Worm (Caenorhabditis elegans) whole organism, late embryonic: ENCODE results near the gene C06C6.9.
A peak's percentile ranks its signal among the peaks of the same experiment; 100 is the strongest.

ENCODE experiments used
- K02D7.2 ChIP-seq: sonication (generic microtip); optimal IDR thresholded peaks from 2 replicates; lab custom pipeline; 2017; ENCODE audit warnings: mild to moderate bottlenecking, missing genetic modification characterization, missing compliant biosample characterization
- Y22D7AL.16 ChIP-seq: sonication (generic microtip); optimal IDR thresholded peaks from 2 replicates; lab custom pipeline; 2016; ENCODE audit warnings: missing genetic modification characterization, missing compliant biosample characterization
- ahr-1 ChIP-seq: sonication (generic microtip); optimal IDR thresholded peaks from 2 replicates; lab custom pipeline; 2016; ENCODE audit warnings: missing genetic modification characterization, missing compliant biosample characterization
- ceh-22 ChIP-seq: sonication (generic microtip); optimal IDR thresholded peaks from 2 replicates; lab custom pipeline; 2017; ENCODE audit warnings: missing biosample characterization, missing genetic modification characterization
- ceh-24 ChIP-seq: sonication (generic microtip); optimal IDR thresholded peaks from 2 replicates; lab custom pipeline; 2016; ENCODE audit warnings: mild to moderate bottlenecking, missing genetic modification characterization, missing compliant biosample characterization
- ceh-31 ChIP-seq: sonication (generic microtip); optimal IDR thresholded peaks from 2 replicates; lab custom pipeline; 2016; ENCODE audit warnings: missing genetic modification characterization, missing compliant biosample characterization
- ceh-34 ChIP-seq: sonication (generic microtip); optimal IDR thresholded peaks from 2 replicates; lab custom pipeline; 2016; ENCODE audit warnings: mild to moderate bottlenecking, missing genetic modification characterization, missing compliant biosample characterization
- ceh-9 ChIP-seq: sonication (generic microtip); optimal IDR thresholded peaks from 2 replicates; lab custom pipeline; 2016; ENCODE audit warnings: mild to moderate bottlenecking, missing genetic modification characterization, inconsistent platforms, missing compliant biosample characterization
- che-1 ChIP-seq: sonication (generic microtip); optimal IDR thresholded peaks from 2 replicates; lab custom pipeline; 2016; ENCODE audit warnings: mild to moderate bottlenecking, missing genetic modification characterization, missing compliant biosample characterization
- dve-1 ChIP-seq: sonication (generic microtip); optimal IDR thresholded peaks from 2 replicates; lab custom pipeline; 2017; ENCODE audit warnings: antibody characterized with exemption, mild to moderate bottlenecking, missing genetic modification characterization, missing compliant biosample characterization
- elt-2 ChIP-seq: sonication (generic microtip); optimal IDR thresholded peaks from 2 replicates; lab custom pipeline; 2016; ENCODE audit warnings: missing genetic modification reagents, missing genetic modification characterization, missing compliant biosample characterization
- fax-1 ChIP-seq: sonication (generic microtip); optimal IDR thresholded peaks from 2 replicates; lab custom pipeline; 2016; ENCODE audit warnings: missing genotype, missing genetic modification characterization, missing compliant biosample characterization
- gmeb-2 ChIP-seq: sonication (generic microtip); optimal IDR thresholded peaks from 2 replicates; lab custom pipeline; 2016; ENCODE audit warnings: missing genetic modification characterization, inconsistent platforms, missing compliant biosample characterization
- hlh-30 ChIP-seq: sonication (generic microtip); optimal IDR thresholded peaks from 2 replicates; lab custom pipeline; 2017; ENCODE audit warnings: antibody characterized with exemption, missing genetic modification characterization, missing compliant biosample characterization; ENCODE audit not compliant: insufficient read depth
- lim-6 ChIP-seq: sonication (generic microtip); optimal IDR thresholded peaks from 2 replicates; lab custom pipeline; 2016; ENCODE audit warnings: missing genetic modification characterization, missing compliant biosample characterization
- madf-2 ChIP-seq: sonication (generic microtip); optimal IDR thresholded peaks from 2 replicates; lab custom pipeline; 2017; ENCODE audit warnings: missing genetic modification characterization, missing compliant biosample characterization
- nfya-1 ChIP-seq: sonication (generic microtip); optimal IDR thresholded peaks from 2 replicates; lab custom pipeline; 2017; ENCODE audit warnings: missing genetic modification characterization, mild to moderate bottlenecking, missing compliant biosample characterization, antibody characterized with exemption, moderate library complexity
- odd-2 ChIP-seq: sonication (generic microtip); optimal IDR thresholded peaks from 2 replicates; lab custom pipeline; 2017; ENCODE audit warnings: antibody characterized with exemption, mild to moderate bottlenecking, missing genetic modification characterization, missing compliant biosample characterization
- pax-1 ChIP-seq: fragments of 150-350 bp; optimal IDR thresholded peaks from 2 replicates; lab custom pipeline; 2014; ENCODE audit warnings: missing biosample characterization, missing genetic modification characterization
- pros-1 ChIP-seq: fragments of 150-350 bp; optimal IDR thresholded peaks from 2 replicates; lab custom pipeline; 2014; ENCODE audit warnings: missing biosample characterization, missing genetic modification reagents, missing genetic modification characterization
- ref-2 ChIP-seq: sonication (generic microtip); optimal IDR thresholded peaks from 2 replicates; lab custom pipeline; 2016; ENCODE audit warnings: missing genetic modification characterization, missing compliant biosample characterization
- rnt-1 ChIP-seq: sonication (generic microtip); optimal IDR thresholded peaks from 2 replicates; lab custom pipeline; 2016; ENCODE audit warnings: missing genetic modification characterization, missing compliant biosample characterization
- sdc-2 ChIP-seq: sonication (generic microtip); optimal IDR thresholded peaks from 2 replicates; lab custom pipeline; 2016; ENCODE audit warnings: missing genotype, missing genetic modification characterization, missing compliant biosample characterization
- sox-2 ChIP-seq: fragments of 200-800 bp; sonication (Bioruptor generic); IDR thresholded peaks from 2 replicates; pipeline ENCODE4 v1.3.6; 2022; ENCODE audit warnings: missing genetic modification reagents, missing genetic modification characterization, missing compliant biosample characterization
- sox-4 ChIP-seq: sonication (generic microtip); optimal IDR thresholded peaks from 2 replicates; lab custom pipeline; 2017; ENCODE audit warnings: mild to moderate bottlenecking, missing genetic modification characterization, inconsistent platforms, missing compliant biosample characterization
- tbx-2 ChIP-seq: sonication (generic microtip); optimal IDR thresholded peaks from 2 replicates; lab custom pipeline; 2016; ENCODE audit warnings: missing genetic modification characterization, missing compliant biosample characterization
- tbx-7 ChIP-seq: sonication (generic microtip); optimal IDR thresholded peaks from 2 replicates; lab custom pipeline; 2016; ENCODE audit warnings: missing genotype, missing genetic modification characterization, missing compliant biosample characterization
- unc-55 ChIP-seq: sonication (generic microtip); optimal IDR thresholded peaks from 2 replicates; lab custom pipeline; 2017; ENCODE audit warnings: missing biosample characterization, missing genetic modification reagents, missing genetic modification characterization
- ztf-16 ChIP-seq: sonication (generic microtip); optimal IDR thresholded peaks from 2 replicates; lab custom pipeline; 2017; ENCODE audit warnings: missing genetic modification characterization, missing compliant biosample characterization

The C06C6.9 gene

DNA sequence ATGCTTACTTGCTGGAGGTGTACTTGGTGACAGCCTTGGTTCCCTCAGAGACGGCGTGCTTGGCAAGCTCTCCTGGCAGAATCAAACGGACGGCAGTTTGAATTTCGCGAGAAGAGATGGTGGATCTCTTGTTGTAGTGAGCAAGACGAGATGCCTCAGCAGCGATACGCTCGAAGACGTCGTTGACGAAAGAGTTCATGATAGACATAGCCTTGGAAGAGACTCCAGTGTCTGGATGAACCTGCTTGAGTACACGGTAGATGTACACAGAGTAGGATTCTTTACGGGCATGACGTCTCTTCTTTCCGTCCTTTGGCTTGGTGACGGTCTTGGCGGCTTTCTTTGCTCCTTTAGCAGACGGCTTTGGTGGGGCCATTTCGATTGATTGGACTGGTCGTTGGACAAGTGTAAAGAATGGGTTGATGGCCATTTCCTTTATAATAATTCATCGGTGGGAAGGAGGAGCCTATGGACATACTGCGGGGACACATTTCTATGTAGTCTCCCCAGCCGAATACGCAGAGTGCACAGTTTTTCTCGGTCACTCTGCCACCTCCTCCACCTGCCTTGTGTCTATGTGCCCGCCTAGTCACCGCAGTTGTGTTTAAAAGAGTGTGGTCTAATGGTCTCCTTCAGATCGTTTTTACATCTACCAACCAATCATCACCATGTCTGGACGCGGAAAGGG is 43.7 kb upstream of the C06C6.9 start, which contains the start of the genes his-4 and his-3:
Gene his-4, minus strand, starts transcription at position 376 of the 688 bp plus-strand sequence.
Gene his-3, plus strand, starts transcription at position 669 of the 688 bp plus-strand sequence.
- TF ChIP-seq ceh-34 (tag; lab: Kevin White, UChicago): peak; percentile 38
- TF ChIP-seq tbx-2 (tag; lab: Kevin White, UChicago): peak; percentile 60
- peak; percentile 11 for TF ChIP-seq tbx-7 (tag; lab: Kevin White, UChicago)
- TF ChIP-seq ceh-31: peak; percentile 63
- peak; percentile 17 for TF ChIP-seq ztf-16
- peak; percentile 37 for TF ChIP-seq dve-1
- TF ChIP-seq ref-2 (tag; lab: Kevin White, UChicago): peak; percentile 66
- peak; percentile 24 for TF ChIP-seq elt-2 (tag; lab: Kevin White, UChicago)
- peak; percentile 36 for TF ChIP-seq nfya-1 (tag; lab: Kevin White, UChicago)

DNA sequence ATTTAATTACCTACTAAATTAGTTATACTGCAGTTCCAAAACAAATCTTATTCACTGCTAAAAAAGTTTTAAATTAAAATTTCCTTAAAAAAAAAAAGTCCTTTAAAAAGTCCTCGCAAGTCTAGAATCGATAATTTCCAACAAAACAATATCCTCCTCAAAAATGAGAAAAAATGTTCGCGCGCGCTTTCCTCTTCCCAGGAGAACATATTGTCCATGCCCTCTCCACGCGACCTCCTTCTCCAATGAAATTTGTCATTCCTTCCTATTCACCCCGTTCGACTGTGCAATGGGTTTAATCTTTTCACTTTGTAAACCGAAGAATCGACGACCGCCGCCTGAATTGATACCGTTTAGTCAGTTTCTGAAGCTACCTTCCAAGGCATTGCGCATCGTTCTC is 39.6 kb upstream of the C06C6.9 start, which contains the start of gene T10C6.10:
Gene T10C6.10, plus strand, starts transcription at position 248 of the 400 bp plus-strand sequence.
- no peak for TF ChIP-seq dve-1

DNA sequence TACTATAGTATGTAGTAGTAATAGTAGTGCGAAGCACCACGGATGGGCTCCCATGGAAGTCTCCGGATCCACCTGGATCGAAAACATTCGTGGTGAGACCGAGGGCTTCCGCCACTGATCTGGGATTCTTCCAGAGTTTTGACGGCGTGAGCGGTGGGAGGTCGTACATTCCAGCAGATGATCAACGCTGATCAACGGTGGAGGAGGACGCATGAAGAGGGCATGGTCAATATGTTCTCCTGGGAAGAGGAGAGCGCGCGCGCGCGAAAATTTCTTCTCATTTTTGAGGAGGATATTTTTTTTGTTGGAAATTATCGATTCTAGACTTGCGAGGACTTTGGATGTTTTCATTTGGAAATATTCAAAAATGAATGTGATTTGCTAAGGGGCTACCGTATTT is 36.9 kb upstream of the C06C6.9 start:
- TF ChIP-seq sdc-2 (tag; lab: Kevin White, UChicago): no peak
- TF ChIP-seq ceh-24 (tag; lab: Kevin White, UChicago): no peak
- TF ChIP-seq pax-1: no peak
- TF ChIP-seq sox-2 (GFP tag; lab: Robert Waterston, UW): no peak
- TF ChIP-seq K02D7.2 (tag; lab: Kevin White, UChicago): no peak
- no peak for TF ChIP-seq dve-1
- no peak for TF ChIP-seq ztf-16
- TF ChIP-seq unc-55 (GFP tag; lab: Kevin White, UChicago): no peak
- TF ChIP-seq, all 69 proteins: peak for 0

DNA sequence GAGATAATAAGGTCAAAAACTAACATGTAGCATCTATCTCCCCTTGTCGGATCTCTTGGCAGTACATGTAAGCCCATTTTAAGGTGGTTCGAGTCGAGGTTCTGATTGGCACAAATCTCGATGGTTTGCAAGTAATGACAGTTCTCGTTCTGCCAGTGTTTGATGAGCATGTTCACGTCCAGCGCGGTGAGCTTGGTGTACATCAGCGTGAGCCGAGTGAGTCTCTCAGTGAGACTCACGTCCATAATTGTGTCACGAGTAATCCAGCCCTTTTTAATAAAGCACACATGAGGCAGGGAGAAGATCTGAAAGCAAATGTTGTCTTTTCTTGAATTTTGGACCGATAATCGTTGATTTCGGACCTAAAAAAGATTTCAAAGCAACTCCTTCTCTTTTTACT is 36.2 kb upstream of the C06C6.9 start, which contains the start of gene T10C6.16:
Gene T10C6.16, minus strand, starts transcription at position 245 of the 400 bp plus-strand sequence.
- TF ChIP-seq ceh-31 (no peak), sdc-2 (tag; lab: Kevin White, UChicago) (no peak)

DNA sequence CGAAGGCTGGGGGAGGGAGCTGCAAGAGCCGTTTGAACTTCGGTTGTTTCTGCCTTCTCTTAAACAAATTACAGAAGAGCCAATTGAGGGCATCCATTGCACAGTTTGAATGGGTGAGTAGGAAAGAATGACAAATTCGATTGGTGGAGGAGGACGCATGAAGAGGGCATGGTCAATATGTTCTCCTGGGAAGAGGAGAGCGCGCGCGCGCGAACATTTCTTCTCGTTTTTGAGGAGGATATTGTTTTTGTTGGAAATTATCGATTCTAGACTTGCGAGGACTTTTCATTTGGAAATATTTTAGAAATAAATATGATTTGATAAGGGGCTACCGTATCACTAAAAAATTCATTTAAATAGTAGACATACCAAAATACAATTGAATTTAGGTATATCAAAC is 35.0 kb upstream of the C06C6.9 start, which contains the start of gene T10C6.7:
Gene T10C6.7, minus strand, starts transcription at position 143 of the 400 bp plus-strand sequence.
- no peak for TF ChIP-seq madf-2 (tag; lab: Kevin White, UChicago)
- no peak for TF ChIP-seq odd-2 (tag; lab: Kevin White, UChicago)
- no peak for TF ChIP-seq sdc-2 (tag; lab: Kevin White, UChicago)
- TF ChIP-seq unc-55 (GFP tag; lab: Kevin White, UChicago): no peak
- no peak for TF ChIP-seq ceh-9 (tag; lab: Kevin White, UChicago)
- TF ChIP-seq K02D7.2 (tag; lab: Kevin White, UChicago): no peak

DNA sequence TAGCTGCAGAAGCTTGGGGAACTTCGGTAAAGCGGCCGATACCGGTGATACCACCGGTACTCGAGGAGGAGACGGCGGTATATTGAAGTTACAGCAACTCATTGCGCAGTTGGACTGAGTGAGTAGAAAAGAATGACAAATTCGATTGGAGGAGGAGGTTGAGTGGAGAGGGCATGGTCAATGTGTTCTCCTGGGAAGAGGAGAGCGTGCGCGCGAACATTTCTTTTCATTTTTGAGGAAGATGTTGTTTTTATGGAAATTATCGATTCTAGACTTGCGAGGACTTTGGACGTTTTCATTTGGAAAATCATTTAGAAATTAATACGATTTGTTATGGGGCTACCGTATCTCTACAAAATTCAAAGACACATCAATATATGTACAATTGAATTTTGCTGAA is 32.7 kb upstream of the C06C6.9 start:
- TF ChIP-seq fax-1 (tag; lab: Kevin White, UChicago) (no peak), dve-1 (no peak), sox-4 (tag; lab: Kevin White, UChicago) (no peak), pros-1 (no peak), ceh-24 (tag; lab: Kevin White, UChicago) (no peak), lim-6 (tag; lab: Kevin White, UChicago) (no peak), ahr-1 (tag; lab: Kevin White, UChicago) (no peak), hlh-30 (no peak), rnt-1 (tag; lab: Kevin White, UChicago) (no peak), unc-55 (GFP tag; lab: Kevin White, UChicago) (no peak), tbx-2 (tag; lab: Kevin White, UChicago) (no peak), che-1 (no peak), Y22D7AL.16 (tag; lab: Kevin White, UChicago) (no peak), gmeb-2 (tag; lab: Kevin White, UChicago) (no peak), ceh-22 (tag; lab: Kevin White, UChicago) (no peak)
